Worm (Caenorhabditis elegans): ENCODE results near the gene K07C5.9.
A peak's percentile ranks its signal among the peaks of the same experiment; 100 is the strongest.

Gene K07C5.9

DNA sequence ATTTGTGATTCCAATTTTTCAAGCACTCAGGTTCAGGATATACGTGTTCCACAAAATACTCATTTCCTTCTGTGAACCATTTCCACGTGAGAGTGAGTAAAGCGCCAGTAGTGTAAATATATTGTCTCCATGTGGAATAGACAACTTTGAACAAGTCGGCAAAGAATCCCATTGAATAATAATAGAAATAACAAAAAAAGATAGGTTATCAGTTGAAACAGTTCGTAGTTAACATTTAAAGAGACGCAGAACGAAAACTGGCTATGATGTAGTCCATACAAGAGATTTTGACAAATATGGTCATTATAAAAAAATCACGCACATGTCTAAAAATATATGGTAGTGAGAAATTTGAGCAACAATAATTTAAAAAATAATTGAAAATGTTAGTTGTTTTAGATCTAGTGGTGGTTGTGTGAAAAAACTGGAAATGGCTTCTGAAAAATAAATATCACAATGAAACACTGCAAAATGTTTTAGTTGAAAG lies 7.6 kb upstream of the K07C5.9 start, which contains the start of gene ceeh-2:
ceeh-2 (minus strand) TSS at position 437 of the 487 bp plus-strand sequence.
- TF ChIP-seq ZK337.2 (GFP tag; IDR thresholded peaks at IDR 0.05) (no peak), aha-1 (tag) (peak; percentile 33), nhr-28 (tag; optimal IDR thresholded peaks at IDR 0.05) (peak; percentile 59), lin-1 (GFP tag; IDR thresholded peaks at IDR 0.05) (no peak), ama-1 (optimal IDR thresholded peaks at IDR 0.05) (no peak), nhr-77 (tag; optimal IDR thresholded peaks at IDR 0.05) (peak; percentile 28), F49E8.2 (tag; optimal IDR thresholded peaks at IDR 0.05; ENCODE audit: borderline replicate concordance) (no peak), hlh-11 (tag; optimal IDR thresholded peaks at IDR 0.05) (peak; percentile 8), dmd-6 (GFP tag; IDR thresholded peaks at IDR 0.05) (peak; percentile 36; the same call in 1 of the 2 replicates), dve-1 (tag; optimal IDR thresholded peaks at IDR 0.05; ENCODE audit: insufficient read depth) (peak; percentile 63), mdl-1 (tag; optimal IDR thresholded peaks at IDR 0.05) (peak in 1 of 2 experiments; percentile 32), daf-16 (GFP tag; optimal IDR thresholded peaks at IDR 0.05) (no peak), daf-16 (tag; optimal IDR thresholded peaks at IDR 0.05) (peak; percentile 83)

- TF ChIP-seq pqm-1 (tag; optimal IDR thresholded peaks at IDR 0.05) (no peak), ctbp-1 (GFP tag; IDR thresholded peaks at IDR 0.05) (no peak), unc-39 (tag; optimal IDR thresholded peaks at IDR 0.05) (no peak), nhr-28 (tag; optimal IDR thresholded peaks at IDR 0.05) (peak; percentile 30), F10B5.3 (tag; optimal IDR thresholded peaks at IDR 0.05) (no peak), rbr-2 (tag; optimal IDR thresholded peaks at IDR 0.05) (peak; percentile 63), mep-1 (tag; optimal IDR thresholded peaks at IDR 0.05) (peak; percentile 70), mes-2 (tag; optimal IDR thresholded peaks at IDR 0.05; ENCODE audit: poor library complexity, severe bottlenecking) (peak; percentile 99), nhr-102 (tag; optimal IDR thresholded peaks at IDR 0.05) (peak; percentile 66), egl-43 (GFP tag; IDR thresholded peaks at IDR 0.05) (no peak), nhr-25 (tag; optimal IDR thresholded peaks at IDR 0.05; ENCODE audit: borderline replicate concordance, insufficient read depth) (no peak), nhr-237 (tag; optimal IDR thresholded peaks at IDR 0.05) (no peak), nhr-76 (tag; optimal IDR thresholded peaks at IDR 0.05) (no peak), aly-2 (tag; optimal IDR thresholded peaks at IDR 0.05) (no peak), lir-3 (tag; optimal IDR thresholded peaks at IDR 0.05) (no peak), php-3 (GFP tag; IDR thresholded peaks at IDR 0.05) (no peak), unc-130 (GFP tag; optimal IDR thresholded peaks at IDR 0.05) (peak; percentile 95), hif-1 (tag; optimal IDR thresholded peaks at IDR 0.05) (peak in 1 of 2 experiments; percentile 88), mdt-29 (GFP tag; IDR thresholded peaks at IDR 0.05) (no peak), T20F7.1 (GFP tag; optimal IDR thresholded peaks at IDR 0.05) (peak; percentile 69), spr-3 (GFP tag; optimal IDR thresholded peaks at IDR 0.05) (no peak), R02D3.7 (tag; optimal IDR thresholded peaks at IDR 0.05) (no peak), daf-19 (GFP tag; conservative IDR thresholded peaks at IDR 0.05) (no peak), madf-5 (GFP tag; IDR thresholded peaks at IDR 0.05) (no peak), zip-2 (tag; optimal IDR thresholded peaks at IDR 0.05) (no peak), hmg-1.1 (GFP tag; IDR thresholded peaks at IDR 0.05) (0 out of 2 replicates have a peak, but pooled peaks have one; percentile 12), F37D6.2 (tag; optimal IDR thresholded peaks at IDR 0.05) (peak; percentile 55), hlh-11 (tag; optimal IDR thresholded peaks at IDR 0.05) (peak; percentile 42), sdz-12 (GFP tag; optimal IDR thresholded peaks at IDR 0.05) (no peak), daf-8 (GFP tag; IDR thresholded peaks at IDR 0.05) (no peak), D1046.2 (GFP tag; IDR thresholded peaks at IDR 0.05) (no peak), dpl-1 (GFP tag; optimal IDR thresholded peaks at IDR 0.05) (peak; percentile 94), skn-1 (tag; optimal IDR thresholded peaks at IDR 0.05) (no peak), zfp-2 (tag; optimal IDR thresholded peaks at IDR 0.05) (no peak), nhr-11 (tag; optimal IDR thresholded peaks at IDR 0.05) (no peak), ceh-20 (GFP tag; IDR thresholded peaks at IDR 0.05) (no peak; the same call in 1 of the 2 replicates), tag-97 (GFP tag; IDR thresholded peaks at IDR 0.05) (no peak), fkh-10 (GFP tag; optimal IDR thresholded peaks at IDR 0.05) (no peak), ZK337.2 (GFP tag; IDR thresholded peaks at IDR 0.05) (peak; percentile 84), set-16 (GFP tag; IDR thresholded peaks at IDR 0.05) (no peak)
These were observed 5.9 kb upstream of the K07C5.9 start, which contains the start of gene sluh-7 for ce11 chrV:10355773-10356335. Gene sluh-7, minus strand, starts transcription at chrV:10355823.
